Worm (Caenorhabditis elegans) whole organism, early embryonic: Measurements from ENCODE around the gene lntl-1.

Experiments
- ama-1 ChIP-seq: fragments of 150-350 bp; optimal IDR thresholded peaks from 2 replicates; lab custom pipeline; 2014
- hmbx-1 ChIP-seq: sonication (generic microtip); optimal IDR thresholded peaks from 2 replicates; lab custom pipeline; 2016; ENCODE audit warnings: mild to moderate bottlenecking, missing genetic modification characterization, missing compliant biosample characterization
- hmg-4 ChIP-seq: fragments of 200-800 bp; sonication (Bioruptor generic); optimal IDR thresholded peaks from 2 replicates; lab custom pipeline; 2018; ENCODE audit warnings: mild to moderate bottlenecking, missing genetic modification characterization, missing compliant biosample characterization
- scrt-1 ChIP-seq: fragments of 200-800 bp; sonication (Bioruptor generic); IDR thresholded peaks from 2 replicates; pipeline ENCODE4 v1.3.6; 2022; ENCODE audit warnings: missing genetic modification characterization, missing compliant biosample characterization

- TF ChIP-seq hmg-4 (GFP tag; lab: Kevin White, UChicago) (no peak), ama-1 (lab: Kevin White, UChicago) (no peak), scrt-1 (GFP tag; lab: Robert Waterston, UW) (no peak), hmbx-1 (tag; lab: Kevin White, UChicago) (no peak)
Measured at ce11 chrIV:5755922-5756321, 51.0 kb downstream of the lntl-1 start.
